Worm (Caenorhabditis elegans) whole organism, young adult: ENCODE data around the gene R05G6.10.

Experiments
- B0019.2 ChIP-seq: fragments of 200-800 bp; sonication (Bioruptor generic); conservative IDR thresholded peaks from 2 replicates; pipeline ENCODE4 v1.3.6; 2022; ENCODE audit warnings: missing genetic modification reagents, missing genetic modification characterization, missing compliant biosample characterization
- B0336.3 ChIP-seq: fragments of 200-800 bp; sonication (Bioruptor generic); IDR thresholded peaks from 2 replicates; pipeline ENCODE4 v1.3.6; 2022; ENCODE audit warnings: missing genetic modification characterization, missing compliant biosample characterization
- C17E4.6 ChIP-seq: fragments of 200-800 bp; sonication (Bioruptor generic); IDR thresholded peaks from 2 replicates; pipeline ENCODE4 v1.3.6; 2022; ENCODE audit warnings: missing genetic modification reagents, missing genetic modification characterization, missing compliant biosample characterization
- F22D6.2 ChIP-seq: sonication (generic microtip); optimal IDR thresholded peaks from 2 replicates; lab custom pipeline; 2016; ENCODE audit warnings: mild to moderate bottlenecking, missing genetic modification characterization, missing compliant biosample characterization
- F37B4.10 ChIP-seq: fragments of 200-800 bp; sonication (Bioruptor generic); IDR thresholded peaks from 2 replicates; pipeline ENCODE4 v1.3.6; 2022; ENCODE audit warnings: missing genetic modification characterization, missing compliant biosample characterization
- Y95B8A.8 ChIP-seq: fragments of 200-800 bp; sonication (Bioruptor generic); IDR thresholded peaks from 2 replicates; pipeline ENCODE4 v1.3.6; 2022; ENCODE audit warnings: missing genetic modification reagents, missing genetic modification characterization, missing compliant biosample characterization
- atf-7 ChIP-seq: sonication (generic microtip); optimal IDR thresholded peaks from 2 replicates; lab custom pipeline; 2017; ENCODE audit warnings: mild to moderate bottlenecking, missing genetic modification characterization, missing compliant biosample characterization
- attf-3 ChIP-seq: fragments of 200-800 bp; sonication (Bioruptor generic); conservative IDR thresholded peaks from 2 replicates; pipeline ENCODE4 v1.3.6; 2022; ENCODE audit warnings: missing genetic modification reagents, missing genetic modification characterization, missing compliant biosample characterization
- cebp-1 ChIP-seq, 2 experiments: fragments of 200-800 bp in 1 of 2; sonication (Bioruptor generic) in 1 of 2; sonication (generic microtip) in 1 of 2; IDR thresholded peaks in 1 of 2; optimal IDR thresholded peaks in 1 of 2; 2 replicates each; pipeline versions ENCODE4 v1.3.6 to Lab custom; 2017 to 2022; ENCODE audit warnings: missing compliant biosample characterization in 2 of 2, missing genetic modification characterization in 2 of 2, mild to moderate bottlenecking in 1 of 2, missing genetic modification reagents in 1 of 2, moderate library complexity in 1 of 2
- ceh-79 ChIP-seq: sonication (generic microtip); optimal IDR thresholded peaks from 2 replicates; lab custom pipeline; 2017; ENCODE audit warnings: mild to moderate bottlenecking, missing genetic modification characterization, missing compliant biosample characterization
- dpl-1 ChIP-seq: fragments of 150-350 bp; optimal IDR thresholded peaks from 2 replicates; lab custom pipeline; 2014; ENCODE audit warnings: missing biosample characterization, missing genetic modification reagents, missing genetic modification characterization
- egl-18 ChIP-seq: fragments of 200-800 bp; sonication (Bioruptor generic); IDR thresholded peaks from 2 replicates; pipeline ENCODE4 v1.3.6; 2022; ENCODE audit warnings: missing genetic modification reagents, missing genetic modification characterization, missing compliant biosample characterization
- ekl-4 ChIP-seq: fragments of 200-800 bp; sonication (Bioruptor generic); IDR thresholded peaks from 2 replicates; pipeline ENCODE4 v1.3.6; 2022; ENCODE audit warnings: missing genetic modification reagents, missing genetic modification characterization, missing compliant biosample characterization
- ets-4 ChIP-seq: fragments of 200-800 bp; sonication (Bioruptor generic); optimal IDR thresholded peaks from 2 replicates; lab custom pipeline; 2018; ENCODE audit warnings: mild to moderate bottlenecking, missing genetic modification characterization, missing compliant biosample characterization
- hmg-1.2 ChIP-seq: fragments of 200-800 bp; sonication (Bioruptor generic); IDR thresholded peaks from 2 replicates; pipeline ENCODE4 v1.3.6; 2022; ENCODE audit warnings: missing genetic modification reagents, missing genetic modification characterization, missing compliant biosample characterization
- hmg-20 ChIP-seq: fragments of 200-800 bp; sonication (Bioruptor generic); IDR thresholded peaks from 2 replicates; pipeline ENCODE4 v1.3.6; 2022; ENCODE audit warnings: missing genetic modification reagents, missing genetic modification characterization, missing compliant biosample characterization
- hrde-1 ChIP-seq: sonication (generic microtip); optimal IDR thresholded peaks from 2 replicates; lab custom pipeline; 2016; ENCODE audit warnings: missing genetic modification characterization, mild to moderate bottlenecking, missing compliant biosample characterization, moderate library complexity, missing genotype, missing genetic modification reagents, borderline replicate concordance
- lin-35 ChIP-seq, 3 experiments: fragments of 150-350 bp in 2 of 3; sonication (generic microtip) in 1 of 3; optimal IDR thresholded peaks; 2 replicates each; lab custom pipeline; 2014 to 2018; ENCODE audit warnings: missing biosample characterization in 3 of 3, missing genetic modification characterization in 3 of 3, missing genetic modification reagents in 3 of 3
- lsl-1 ChIP-seq: fragments of 200-800 bp; sonication (Bioruptor generic); optimal IDR thresholded peaks from 2 replicates; lab custom pipeline; 2018; ENCODE audit warnings: mild to moderate bottlenecking, missing genetic modification characterization, moderate library complexity, missing compliant biosample characterization
- madf-6 ChIP-seq: fragments of 200-800 bp; sonication (Bioruptor generic); IDR thresholded peaks from 2 replicates; pipeline ENCODE4 v1.3.6; 2022; ENCODE audit warnings: missing genetic modification reagents, missing genetic modification characterization, missing compliant biosample characterization
- nfya-1 ChIP-seq: sonication (generic microtip); optimal IDR thresholded peaks from 2 replicates; lab custom pipeline; 2017; ENCODE audit warnings: antibody characterized with exemption, missing compliant biosample characterization, missing genetic modification characterization, borderline replicate concordance; ENCODE audit not compliant: insufficient read depth
- nfya-2 ChIP-seq: fragments of 200-800 bp; sonication (Bioruptor generic); IDR thresholded peaks from 2 replicates; pipeline ENCODE4 v1.3.6; 2022; ENCODE audit warnings: missing genetic modification reagents, missing genetic modification characterization, missing compliant biosample characterization
- nhr-80 ChIP-seq: sonication (generic microtip); optimal IDR thresholded peaks from 2 replicates; lab custom pipeline; 2016; ENCODE audit warnings: missing genetic modification characterization, missing compliant biosample characterization
- nhr-90 ChIP-seq: sonication (generic microtip); optimal IDR thresholded peaks from 2 replicates; lab custom pipeline; 2016; ENCODE audit warnings: missing genotype, mild to moderate bottlenecking, missing genetic modification characterization, missing compliant biosample characterization
- tbp1 ChIP-seq: fragments of 200-800 bp; sonication (Bioruptor generic); optimal IDR thresholded peaks from 2 replicates; lab custom pipeline; 2018; ENCODE audit warnings: mild to moderate bottlenecking, missing genetic modification characterization, missing compliant biosample characterization
- zim-3 ChIP-seq: sonication (generic microtip); optimal IDR thresholded peaks from 2 replicates; lab custom pipeline; 2017; ENCODE audit warnings: mild to moderate bottlenecking, missing genetic modification characterization, moderate library complexity, missing compliant biosample characterization
- ztf-22 ChIP-seq: fragments of 200-800 bp; sonication (Bioruptor generic); optimal IDR thresholded peaks from 2 replicates; lab custom pipeline; 2018; ENCODE audit warnings: mild to moderate bottlenecking, missing genetic modification characterization, moderate library complexity, missing compliant biosample characterization
- ztf-25 ChIP-seq: fragments of 200-800 bp; sonication (Bioruptor generic); IDR thresholded peaks from 2 replicates; pipeline ENCODE4 v1.3.6; 2022; ENCODE audit warnings: missing genetic modification reagents, missing genetic modification characterization, missing compliant biosample characterization
- ztf-3 ChIP-seq: fragments of 200-800 bp; sonication (Bioruptor generic); optimal IDR thresholded peaks from 2 replicates; lab custom pipeline; 2018; ENCODE audit warnings: mild to moderate bottlenecking, missing genetic modification characterization, missing compliant biosample characterization

The R05G6.10 gene

DNA sequence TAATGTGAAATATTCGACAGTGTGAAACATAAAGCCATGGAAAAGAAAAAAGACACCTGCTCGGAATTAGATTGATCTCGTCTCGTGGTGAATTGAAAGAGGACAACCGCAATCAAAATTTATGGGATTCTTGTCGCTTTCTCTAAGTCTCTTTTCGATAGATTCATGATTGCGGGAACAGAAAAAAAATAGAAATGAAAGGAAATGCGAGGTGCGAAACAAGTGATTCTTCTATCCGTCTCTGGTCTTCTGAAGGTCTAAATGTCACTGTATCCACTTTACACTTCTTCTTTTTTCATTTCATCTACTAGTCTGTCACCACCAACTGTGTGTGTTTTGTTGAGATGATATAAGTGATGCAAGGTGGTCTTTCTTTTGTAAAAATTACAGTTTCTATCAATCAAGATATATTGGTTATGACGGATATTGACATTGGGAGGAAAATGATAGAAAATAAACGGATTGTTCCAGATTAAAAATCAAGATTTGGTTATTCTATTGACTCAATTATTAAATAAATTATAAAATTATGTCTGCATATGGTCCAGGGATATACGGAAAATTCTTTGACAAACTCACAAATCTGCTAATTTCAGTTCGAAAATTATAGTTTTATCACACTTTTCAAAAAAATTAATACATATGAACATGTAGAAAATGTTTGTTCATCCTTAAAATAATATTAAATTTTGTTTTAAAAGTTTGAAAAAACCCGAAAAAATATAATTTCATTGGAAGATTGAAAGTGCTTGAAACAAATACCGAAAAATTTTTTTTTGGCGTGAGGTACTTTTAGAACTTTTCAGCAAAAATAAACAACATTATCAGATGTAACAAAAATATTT lies 11.9 kb downstream of the R05G6.10 start:
- TF ChIP-seq egl-18 (GFP tag; lab: Robert Waterston, UW) = no peak
- TF ChIP-seq B0336.3 = no peak
- no peak for TF ChIP-seq lsl-1
- no peak for TF ChIP-seq ztf-22
- TF ChIP-seq ets-4 (GFP tag; lab: Kevin White, UChicago) = no peak
- no peak for TF ChIP-seq madf-6 (GFP tag; lab: Robert Waterston, UW)

ce11 chrIV:7523744-7524143 lies 18.6 kb downstream of the R05G6.10 start:
- TF ChIP-seq hrde-1 (tag; lab: Kevin White, UChicago) = no peak
- no peak for TF ChIP-seq Y95B8A.8 (GFP tag; lab: Robert Waterston, UW)
- TF ChIP-seq tbp1 (GFP tag; lab: Kevin White, UChicago) = no peak
- TF ChIP-seq C17E4.6 (GFP tag; lab: Robert Waterston, UW) = no peak
- TF ChIP-seq ceh-79 (tag; lab: Kevin White, UChicago) = no peak
- no peak for TF ChIP-seq madf-6 (GFP tag; lab: Robert Waterston, UW)
- no peak for TF ChIP-seq cebp-1 (GFP tag; IDR thresholded peaks at IDR 0.05; lab: Robert Waterston, UW)
- no peak for TF ChIP-seq cebp-1 (tag; optimal IDR thresholded peaks at IDR 0.05; lab: Kevin White, UChicago)

DNA sequence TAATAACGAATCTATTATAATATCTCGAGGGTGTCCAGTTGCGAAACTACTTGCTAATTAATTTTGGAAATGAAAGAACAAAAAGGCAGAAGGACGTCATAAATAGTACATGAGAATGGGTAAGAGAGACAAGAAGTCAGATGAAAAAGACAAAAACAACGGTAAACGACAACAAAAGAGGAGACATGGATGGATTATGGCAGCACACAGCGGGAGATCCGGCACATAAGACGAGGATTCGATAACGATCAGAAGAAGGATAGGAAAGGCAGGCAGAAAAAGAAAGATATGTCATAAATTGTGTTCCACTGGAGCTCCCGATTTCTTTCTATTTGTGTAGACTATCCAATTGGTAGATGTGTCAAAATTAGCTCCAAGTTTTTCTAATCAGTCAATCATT lies 20.7 kb downstream of the R05G6.10 start:
- TF ChIP-seq cebp-1 (GFP tag; IDR thresholded peaks at IDR 0.05; lab: Robert Waterston, UW) = no peak
- no peak for TF ChIP-seq cebp-1 (tag; optimal IDR thresholded peaks at IDR 0.05; lab: Kevin White, UChicago)
- no peak for TF ChIP-seq F22D6.2
- TF ChIP-seq nfya-2 = no peak
- no peak for TF ChIP-seq ets-4 (GFP tag; lab: Kevin White, UChicago)
- TF ChIP-seq F37B4.10 (GFP tag; lab: Robert Waterston, UW) = no peak
- no peak for TF ChIP-seq B0019.2 (GFP tag; lab: Robert Waterston, UW)

DNA sequence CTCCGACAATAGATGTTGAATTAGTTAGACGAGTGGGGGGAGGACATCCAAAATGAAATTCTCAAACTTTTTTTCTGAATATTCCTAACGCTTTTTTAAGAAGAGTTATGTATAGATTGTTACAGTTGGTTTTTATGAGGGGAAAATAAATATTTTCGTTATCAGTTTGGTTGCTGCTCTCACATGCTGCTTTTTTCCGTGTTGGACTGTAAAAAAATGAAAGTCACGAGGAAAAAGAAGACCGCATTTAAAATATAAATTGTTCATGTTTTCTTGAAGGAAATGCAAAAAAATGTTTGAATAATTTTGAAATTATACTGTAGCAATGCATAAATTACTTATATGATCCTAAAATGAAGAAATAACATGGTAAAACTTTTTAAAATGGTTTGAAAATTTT lies 21.5 kb downstream of the R05G6.10 start:
- 0 out of 2 replicates have a peak, but pooled peaks have one; percentile 20 for TF ChIP-seq attf-3 (GFP tag; lab: Robert Waterston, UW)
- TF ChIP-seq ets-4 (GFP tag; lab: Kevin White, UChicago) = no peak
- peak; percentile 25 for TF ChIP-seq nhr-80 (tag; lab: Kevin White, UChicago)
- TF ChIP-seq hmg-20 (GFP tag; lab: Robert Waterston, UW) = no peak
- no peak for TF ChIP-seq nfya-1 (tag; lab: Kevin White, UChicago)
- TF ChIP-seq, all 124 proteins: peak for 2

- TF ChIP-seq zim-3 (tag; lab: Kevin White, UChicago) = no peak
- no peak for TF ChIP-seq nhr-90 (tag; lab: Kevin White, UChicago)
- no peak for TF ChIP-seq tbp1 (GFP tag; lab: Kevin White, UChicago)
- TF ChIP-seq ztf-3 (GFP tag; lab: Kevin White, UChicago) = no peak
- TF ChIP-seq atf-7 (tag; lab: Kevin White, UChicago) = no peak
- no peak for TF ChIP-seq ekl-4 (GFP tag; lab: Robert Waterston, UW)
- TF ChIP-seq ztf-25 (GFP tag; lab: Robert Waterston, UW) = no peak
- TF ChIP-seq B0019.2 (GFP tag; lab: Robert Waterston, UW) = no peak
- TF ChIP-seq lin-35 (GFP tag; optimal IDR thresholded peaks at IDR 0.05; lab: Kevin White, UChicago) = no peak
- no peak for TF ChIP-seq hmg-1.2 (GFP tag; lab: Robert Waterston, UW)
- TF ChIP-seq dpl-1 = no peak
Measured at ce11 chrIV:7520258-7520657, 22.1 kb downstream of the R05G6.10 start.
